Worm (Caenorhabditis elegans): ENCODE results near the gene nhr-221.

DNA sequence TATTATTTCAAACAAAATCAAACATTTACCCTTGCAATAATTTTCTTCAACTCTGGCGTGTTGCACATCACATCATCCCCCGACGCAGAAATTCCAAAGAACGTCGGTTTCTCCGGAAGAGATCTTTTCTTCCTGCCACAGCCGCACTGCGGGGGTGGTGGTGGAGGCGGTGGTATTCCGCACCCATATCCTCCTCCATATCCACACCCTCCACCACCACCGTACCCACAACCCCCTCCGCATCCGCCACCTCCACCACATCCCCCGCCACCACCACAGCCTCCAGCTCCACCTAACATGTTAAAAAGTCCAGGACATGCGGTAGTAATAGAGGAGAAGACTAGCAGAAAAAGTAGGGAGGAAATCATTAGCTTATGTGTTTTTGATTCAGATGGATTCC, 19.7 kb upstream of the nhr-221 start, which contains the start of gene grl-29:
- TF ChIP-seq fkh-4 (tag; optimal IDR thresholded peaks at IDR 0.05; ENCODE audit: borderline replicate concordance) (no peak), irx-1 (tag; optimal IDR thresholded peaks at IDR 0.05) (no peak), blmp-1 (tag; optimal IDR thresholded peaks at IDR 0.05) (no peak), snu-23 (GFP tag; optimal IDR thresholded peaks at IDR 0.05) (no peak), ces-1 (GFP tag; optimal IDR thresholded peaks at IDR 0.05) (no peak)
